Worm (Caenorhabditis elegans): ENCODE results near the gene srx-84.

DNA sequence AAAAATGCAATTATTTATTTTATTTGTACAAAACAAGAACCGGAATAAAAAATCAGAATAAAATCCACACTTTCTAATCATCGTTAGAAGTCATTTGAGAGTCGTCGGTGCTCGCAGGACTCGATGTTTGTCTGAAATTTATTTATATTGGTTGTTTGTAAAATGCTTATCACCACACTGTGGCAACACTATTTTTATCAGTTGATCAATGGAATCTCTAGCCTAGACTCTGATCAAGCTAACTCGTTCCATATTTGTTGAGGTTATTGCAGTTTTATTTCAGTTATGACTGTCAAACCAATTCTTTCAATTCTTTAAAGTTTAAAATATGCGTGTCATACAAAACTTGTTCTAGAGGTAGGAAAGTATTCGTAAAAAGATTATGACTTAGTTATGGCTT is 5.6 kb downstream of the srx-84 start, which contains the start of gene dhs-20:
- TF ChIP-seq zag-1 (tag; optimal IDR thresholded peaks at IDR 0.05) = no peak
- TF ChIP-seq vab-15 (tag; optimal IDR thresholded peaks at IDR 0.05) = no peak
- no peak for TF ChIP-seq unc-62 (GFP tag; optimal IDR thresholded peaks at IDR 0.05)
- TF ChIP-seq efl-1 (optimal IDR thresholded peaks at IDR 0.05) = no peak
- no peak for TF ChIP-seq efl-1 (GFP tag; optimal IDR thresholded peaks at IDR 0.05 in 1 of 2)
- no peak for TF ChIP-seq C34B4.2 (tag; optimal IDR thresholded peaks at IDR 0.05)
- TF ChIP-seq lin-15B (tag; optimal IDR thresholded peaks at IDR 0.05) = no peak
- TF ChIP-seq fos-1 (tag; optimal IDR thresholded peaks at IDR 0.05) = no peak
- TF ChIP-seq snpc-4 (tag; optimal IDR thresholded peaks at IDR 0.05) = no peak
- TF ChIP-seq fkh-10 (GFP tag; optimal IDR thresholded peaks at IDR 0.05) = no peak
- TF ChIP-seq ama-1 (optimal IDR thresholded peaks at IDR 0.05) = no peak
- no peak for TF ChIP-seq hpl-2 (GFP tag; optimal IDR thresholded peaks at IDR 0.05)

Data from whole organism, L1 larva.